Fruit fly (Drosophila melanogaster): ENCODE measurements around the gene cu.

DNA sequence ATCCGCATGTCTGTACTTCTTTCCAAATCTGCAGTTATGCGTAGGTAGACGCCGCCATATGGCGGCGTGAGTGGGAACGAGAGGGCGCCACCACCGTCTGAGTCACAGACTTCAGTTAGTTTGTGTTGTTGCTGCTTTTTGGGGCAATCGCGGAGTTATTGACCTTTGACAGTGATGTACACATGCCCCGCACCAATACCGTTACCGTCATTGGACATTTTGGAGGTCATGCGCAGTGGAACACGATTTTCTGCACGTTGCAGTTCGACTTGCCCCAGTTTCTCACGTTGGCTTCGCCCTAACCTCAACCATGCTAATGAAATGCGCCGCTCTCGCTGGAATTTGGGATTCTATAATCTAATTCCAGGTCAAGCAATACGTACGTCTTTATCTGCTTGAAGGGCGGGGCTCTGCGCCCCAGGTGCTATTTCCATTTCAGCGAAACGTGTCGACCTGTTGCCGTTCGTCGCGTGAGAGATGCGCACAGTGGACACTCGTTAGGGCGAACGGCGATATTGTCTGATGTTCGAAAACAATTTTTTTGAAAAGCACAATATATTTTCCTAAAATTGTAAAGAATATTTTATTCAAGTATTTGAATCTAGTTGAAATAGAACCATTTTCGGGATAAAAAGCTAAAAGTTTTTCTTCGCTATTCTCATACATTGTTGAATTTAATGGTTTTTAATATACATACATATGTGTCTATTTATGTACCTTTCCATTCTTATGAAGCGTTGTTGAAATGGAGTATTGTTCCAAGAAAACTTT is 14.1 kb downstream of the cu start:
- TF ChIP-seq CTCF (optimal IDR thresholded peaks at IDR 0.05) (peak; percentile 31 to 42), CG8478 (optimal IDR thresholded peaks at IDR 0.05) (no peak)

Measured in S2 (cell line).